Fruit fly (Drosophila melanogaster) whole organism: ENCODE measurements around the gene Ugt307A1.

Experiments used
- CG8478 ChIP-seq: fragments of >200 bp; optimal IDR thresholded peaks from 2 replicates; lab custom pipeline; 2018; ENCODE audit warnings: inconsistent platforms
- Dll ChIP-seq: fragments of >200 bp; optimal IDR thresholded peaks from 2 replicates; lab custom pipeline; 2017
- pan ChIP-seq: fragments of >200 bp; optimal IDR thresholded peaks from 2 replicates; lab custom pipeline; 2017
- psq ChIP-seq: fragments of >200 bp; optimal IDR thresholded peaks from 2 replicates; lab custom pipeline; 2017
- usp ChIP-seq: fragments of >200 bp; optimal IDR thresholded peaks from 2 replicates; lab custom pipeline; 2017; ENCODE audit warnings: missing biosample characterization, missing genetic modification characterization, mixed read lengths

- TF ChIP-seq CG8478 (lab: Kevin White, UChicago) (no peak), psq (lab: Kevin White, UChicago) (no peak), pan (no peak), usp (no peak), Dll (lab: Kevin White, UChicago) (no peak)
These were observed 8.4 kb downstream of the Ugt307A1 start for dm6 chr2L:7076055-7076700.
